Fruit fly (Drosophila melanogaster) whole organism, embryonic: ENCODE data around the gene CG6296.
A peak's percentile ranks its signal among the peaks of the same experiment; 100 is the strongest.

Experiments used
- ATbp ChIP-seq: fragments of 200-800 bp; sonication (Bioruptor generic); optimal IDR thresholded peaks from 2 replicates; lab custom pipeline; 2017; ENCODE audit warnings: missing biosample characterization, mild to moderate bottlenecking, missing genetic modification characterization, missing genetic modification reagents
- Asciz ChIP-seq: fragments of 200-800 bp; sonication (Bioruptor generic); optimal IDR thresholded peaks from 2 replicates; lab custom pipeline; 2017; ENCODE audit warnings: missing biosample characterization, mild to moderate bottlenecking, missing genetic modification characterization, missing genetic modification reagents
- Blimp-1 ChIP-seq: fragments of 200-800 bp; sonication (Bioruptor generic); optimal IDR thresholded peaks from 3 replicates; lab custom pipeline; 2018; ENCODE audit warnings: missing biosample characterization, missing genetic modification characterization, mild to moderate bottlenecking, moderate library complexity, missing genetic modification reagents
- BtbVII ChIP-seq: fragments of 200-800 bp; sonication (Bioruptor generic); optimal IDR thresholded peaks from 3 replicates; lab custom pipeline; 2017; ENCODE audit warnings: missing biosample characterization, mild to moderate bottlenecking, missing genetic modification characterization
- CG10431 ChIP-seq: fragments of 200-800 bp; sonication (Bioruptor generic); optimal IDR thresholded peaks from 3 replicates; lab custom pipeline; 2018; ENCODE audit warnings: missing biosample characterization, mild to moderate bottlenecking, missing genetic modification characterization
- CG10565 ChIP-seq: fragments of 200-800 bp; sonication (Bioruptor generic); optimal IDR thresholded peaks from 3 replicates; lab custom pipeline; 2016; ENCODE audit warnings: missing biosample characterization, mild to moderate bottlenecking, missing genetic modification characterization
- CG11695 ChIP-seq: fragments of 200-800 bp; sonication (Bioruptor generic); IDR thresholded peaks from 3 replicates; pipeline ENCODE4 v1.3.6; 2022; ENCODE audit warnings: missing biosample characterization, missing genetic modification characterization
- CG12744 ChIP-seq: fragments of 200-800 bp; sonication (Bioruptor generic); optimal IDR thresholded peaks from 2 replicates; lab custom pipeline; 2016; ENCODE audit warnings: missing biosample characterization, missing genetic modification characterization
- CG15011 ChIP-seq: fragments of 200-800 bp; sonication (Bioruptor generic); optimal IDR thresholded peaks from 3 replicates; lab custom pipeline; 2018; ENCODE audit warnings: missing biosample characterization, mild to moderate bottlenecking, missing genetic modification characterization
- CG15696 ChIP-seq: fragments of 200-800 bp; sonication (Bioruptor generic); optimal IDR thresholded peaks from 2 replicates; lab custom pipeline; 2019; ENCODE audit warnings: missing biosample characterization, mild to moderate bottlenecking, missing genetic modification characterization, moderate library complexity
- CG17385 ChIP-seq: fragments of 200-800 bp; sonication (Bioruptor generic); optimal IDR thresholded peaks from 3 replicates; lab custom pipeline; 2018; ENCODE audit warnings: missing biosample characterization, mild to moderate bottlenecking, missing genetic modification characterization
- CG18011 ChIP-seq: fragments of 200-800 bp; sonication (Bioruptor generic); optimal IDR thresholded peaks from 2 replicates; lab custom pipeline; 2017; ENCODE audit warnings: missing biosample characterization, missing genetic modification characterization, mild to moderate bottlenecking, moderate library complexity, missing genotype
- CG18262 ChIP-seq: fragments of 200-800 bp; optimal IDR thresholded peaks from 3 replicates; lab custom pipeline; 2019; ENCODE audit warnings: missing biosample characterization, mild to moderate bottlenecking, missing genetic modification characterization, moderate library complexity
- CG2678 ChIP-seq: fragments of 200-800 bp; sonication (Bioruptor generic); optimal IDR thresholded peaks from 3 replicates; lab custom pipeline; 2019; ENCODE audit warnings: missing biosample characterization, mild to moderate bottlenecking, missing genetic modification characterization, moderate library complexity
- CG30403 ChIP-seq: fragments of 200-800 bp; sonication (Bioruptor generic); optimal IDR thresholded peaks from 3 replicates; lab custom pipeline; 2016; ENCODE audit warnings: missing biosample characterization, missing genetic modification characterization
- CG3407 ChIP-seq: fragments of 200-800 bp; sonication (Bioruptor generic); optimal IDR thresholded peaks from 2 replicates; lab custom pipeline; 2018; ENCODE audit warnings: missing biosample characterization, mild to moderate bottlenecking, missing genetic modification characterization
- CG3847 ChIP-seq: fragments of 200-800 bp; sonication (Bioruptor generic); IDR thresholded peaks from 2 replicates; pipeline ENCODE4 v1.3.6; 2022; ENCODE audit warnings: missing biosample characterization, missing genetic modification characterization
- CG4282 ChIP-seq: fragments of 200-800 bp; sonication (Bioruptor generic); optimal IDR thresholded peaks from 2 replicates; lab custom pipeline; 2016; ENCODE audit warnings: missing biosample characterization, missing genetic modification characterization
- CG6254 ChIP-seq: fragments of 200-800 bp; sonication (Bioruptor generic); optimal IDR thresholded peaks from 3 replicates; lab custom pipeline; 2017; ENCODE audit warnings: mild to moderate bottlenecking, missing biosample characterization, missing genetic modification reagents, missing genetic modification characterization
- CG7357 ChIP-seq: fragments of 200-800 bp; sonication (Bioruptor generic); IDR thresholded peaks from 3 replicates; pipeline ENCODE4 v1.3.6; 2022; ENCODE audit warnings: missing biosample characterization, missing genetic modification characterization
- CG7963 ChIP-seq: fragments of 200-800 bp; sonication (Bioruptor generic); IDR thresholded peaks from 3 replicates; pipeline ENCODE4 v1.3.6; 2022; ENCODE audit warnings: missing biosample characterization, missing genetic modification characterization; ENCODE audit not compliant: partially characterized antibody
- CG8281 ChIP-seq: fragments of 200-800 bp; sonication (Bioruptor generic); optimal IDR thresholded peaks from 2 replicates; lab custom pipeline; 2018; ENCODE audit warnings: missing biosample characterization, mild to moderate bottlenecking, missing genetic modification characterization, moderate library complexity
- CG8478 ChIP-seq: fragments of >200 bp; optimal IDR thresholded peaks from 2 replicates; lab custom pipeline; 2018
- D19A ChIP-seq: fragments of 200-800 bp; optimal IDR thresholded peaks from 3 replicates; lab custom pipeline; 2019; ENCODE audit warnings: missing biosample characterization, mild to moderate bottlenecking, missing genetic modification characterization, moderate library complexity
- Doc2 ChIP-seq: fragments of 200-800 bp; sonication (Bioruptor generic); IDR thresholded peaks from 2 replicates; pipeline ENCODE4 v1.3.6; 2022; ENCODE audit warnings: missing biosample characterization, missing genetic modification characterization
- Doc3 ChIP-seq: fragments of 200-800 bp; sonication (Bioruptor generic); IDR thresholded peaks from 3 replicates; pipeline ENCODE4 v1.3.6; 2022; ENCODE audit warnings: missing biosample characterization, missing genetic modification characterization; ENCODE audit not compliant: partially characterized antibody
- Dp ChIP-seq: fragments of 200-800 bp; sonication (Bioruptor generic); optimal IDR thresholded peaks from 2 replicates; lab custom pipeline; 2018; ENCODE audit warnings: missing biosample characterization, mild to moderate bottlenecking, missing genetic modification characterization, moderate library complexity
- Hr3 ChIP-seq: fragments of 200-800 bp; sonication (Bioruptor generic); optimal IDR thresholded peaks from 3 replicates; lab custom pipeline; 2016; ENCODE audit warnings: missing biosample characterization, missing genetic modification characterization
- Mes4 ChIP-seq: fragments of 200-800 bp; sonication (Bioruptor generic); optimal IDR thresholded peaks from 2 replicates; lab custom pipeline; 2016; ENCODE audit warnings: missing biosample characterization, missing genetic modification characterization
- NfI ChIP-seq: fragments of 200-800 bp; sonication (Bioruptor generic); optimal IDR thresholded peaks from 3 replicates; lab custom pipeline; 2018; ENCODE audit warnings: missing biosample characterization, mild to moderate bottlenecking, missing genetic modification characterization, moderate library complexity
- TFAM ChIP-seq: fragments of 200-800 bp; sonication (Bioruptor generic); optimal IDR thresholded peaks from 2 replicates; lab custom pipeline; 2017; ENCODE audit warnings: missing biosample characterization, missing genetic modification characterization, inconsistent platforms
- ash1 ChIP-seq: fragments of 200-800 bp; sonication (Bioruptor generic); optimal IDR thresholded peaks from 2 replicates; lab custom pipeline; 2018; ENCODE audit warnings: missing biosample characterization, mild to moderate bottlenecking, missing genetic modification characterization
- bab2 ChIP-seq: fragments of 200-800 bp; sonication (Bioruptor generic); optimal IDR thresholded peaks from 2 replicates; lab custom pipeline; 2016; ENCODE audit warnings: missing biosample characterization, missing genetic modification characterization
- dpn ChIP-seq, 2 experiments: fragments of 200-800 bp; sonication (Bioruptor generic); optimal IDR thresholded peaks; 3 replicates each; lab custom pipeline; 2016; ENCODE audit warnings: missing biosample characterization in 2 of 2, missing genetic modification characterization in 2 of 2
- emc ChIP-seq: fragments of 200-800 bp; sonication (Bioruptor generic); optimal IDR thresholded peaks from 2 replicates; lab custom pipeline; 2016; ENCODE audit warnings: missing biosample characterization, missing genetic modification characterization
- eve ChIP-seq, 2 experiments: fragments of >200 bp; optimal IDR thresholded peaks; 2 replicates each; lab custom pipeline; 2017; ENCODE audit warnings: missing biosample characterization in 2 of 2, missing genetic modification characterization in 2 of 2
- fd64A ChIP-seq: fragments of 200-800 bp; sonication (Bioruptor generic); optimal IDR thresholded peaks from 3 replicates; lab custom pipeline; 2018; ENCODE audit warnings: missing biosample characterization, mild to moderate bottlenecking, missing genetic modification characterization
- hbn ChIP-seq: fragments of 200-800 bp; sonication (Bioruptor generic); IDR thresholded peaks from 2 replicates; pipeline ENCODE4 v1.3.6; 2022; ENCODE audit warnings: missing biosample characterization, missing genetic modification characterization; ENCODE audit not compliant: partially characterized antibody
- ind ChIP-seq: fragments of 200-800 bp; sonication (Bioruptor generic); optimal IDR thresholded peaks from 3 replicates; lab custom pipeline; 2016; ENCODE audit warnings: missing biosample characterization, missing genetic modification characterization
- mirr ChIP-seq: fragments of 200-800 bp; sonication (Bioruptor generic); optimal IDR thresholded peaks from 3 replicates; lab custom pipeline; 2018; ENCODE audit warnings: missing biosample characterization, mild to moderate bottlenecking, missing genetic modification characterization
- psq ChIP-seq: fragments of 200-800 bp; sonication (Bioruptor generic); optimal IDR thresholded peaks from 2 replicates; lab custom pipeline; 2017; ENCODE audit warnings: missing biosample characterization, missing genetic modification characterization
- repo ChIP-seq: fragments of 200-800 bp; sonication (Bioruptor generic); optimal IDR thresholded peaks from 2 replicates; lab custom pipeline; 2016; ENCODE audit warnings: missing biosample characterization, missing genetic modification characterization
- scrt ChIP-seq: fragments of 200-800 bp; sonication (Bioruptor generic); optimal IDR thresholded peaks from 2 replicates; lab custom pipeline; 2018; ENCODE audit warnings: missing biosample characterization, mild to moderate bottlenecking, missing genetic modification characterization, moderate library complexity
- sens ChIP-seq: fragments of 200-800 bp; sonication (Bioruptor generic); peaks from one replicate; lab custom pipeline; 2016; ENCODE audit warnings: missing biosample characterization, missing genetic modification characterization
- sr ChIP-seq: fragments of 200-800 bp; sonication (Bioruptor generic); IDR thresholded peaks from 3 replicates; pipeline ENCODE4 v1.3.6; 2022; ENCODE audit warnings: missing biosample characterization, missing genetic modification characterization
- sug ChIP-seq: fragments of 200-800 bp; optimal IDR thresholded peaks from 2 replicates; lab custom pipeline; 2019; ENCODE audit warnings: missing biosample characterization, mild to moderate bottlenecking, missing genetic modification characterization, moderate library complexity
- trem ChIP-seq: fragments of 200-800 bp; optimal IDR thresholded peaks from 3 replicates; lab custom pipeline; 2019; ENCODE audit warnings: missing biosample characterization, mild to moderate bottlenecking, missing genetic modification characterization, moderate library complexity
- twi ChIP-seq: fragments of 200-800 bp; optimal IDR thresholded peaks from 2 replicates; lab custom pipeline; 2019; ENCODE audit warnings: missing biosample characterization, mild to moderate bottlenecking, missing genetic modification characterization, moderate library complexity
- tx ChIP-seq: fragments of 200-800 bp; sonication (Bioruptor generic); optimal IDR thresholded peaks from 2 replicates; lab custom pipeline; 2016; ENCODE audit warnings: missing biosample characterization, missing genetic modification characterization
- vvl ChIP-seq: fragments of 200-800 bp; sonication (Bioruptor generic); IDR thresholded peaks from 2 replicates; pipeline ENCODE4 v1.3.6; 2022; ENCODE audit warnings: missing biosample characterization, missing genetic modification characterization
- zfh1 ChIP-seq: fragments of 200-800 bp; sonication (Bioruptor generic); IDR thresholded peaks from 3 replicates; pipeline ENCODE4 v1.3.6; 2022; ENCODE audit warnings: missing biosample characterization, missing genetic modification characterization

The CG6296 gene

dm6 chr3R:26963747-26964174, 41.5 kb downstream of the CG6296 start (continued):
- TF ChIP-seq CG3847 (GFP tag; lab: Robert Waterston, UW): 0 out of 2 replicates have a peak, but pooled peaks have one; percentile 30
- TF ChIP-seq CG6254 (GFP tag; lab: Kevin White, UChicago): peak; percentile 71
- TF ChIP-seq NfI (GFP tag; lab: Kevin White, UChicago): peak; percentile 13
- TF ChIP-seq TFAM (GFP tag; lab: Kevin White, UChicago): peak; percentile 24
- TF ChIP-seq D19A (tag; lab: Kevin White, UChicago): peak; percentile 67
- peak; percentile 78 for TF ChIP-seq Asciz (GFP tag; lab: Kevin White, UChicago)
- TF ChIP-seq dpn (GFP tag; optimal IDR thresholded peaks at IDR 0.05; lab: Kevin White, UChicago): peak; percentile 29 to 63
- peak; percentile 86 for TF ChIP-seq bab2 (GFP tag; lab: Kevin White, UChicago)
- peak; percentile 74 for TF ChIP-seq scrt (GFP tag; lab: Kevin White, UChicago)
- peak; percentile 49 for TF ChIP-seq CG18011 (GFP tag; lab: Kevin White, UChicago)
- TF ChIP-seq CG3407 (GFP tag; lab: Kevin White, UChicago): peak; percentile 16
- peak; percentile 78 for TF ChIP-seq CG18262 (tag; lab: Kevin White, UChicago)
- TF ChIP-seq CG17385 (GFP tag; lab: Kevin White, UChicago): peak; percentile 33
- peak; percentile 40 for TF ChIP-seq sug (tag; lab: Kevin White, UChicago)
- TF ChIP-seq CG2678 (tag; lab: Kevin White, UChicago): peak; percentile 49
- TF ChIP-seq tx: peak; percentile 3
- peak; percentile 40 for TF ChIP-seq CG10565 (GFP tag; lab: Kevin White, UChicago)
- peak; percentile 27 for TF ChIP-seq ATbp
- TF ChIP-seq sr (GFP tag; lab: Robert Waterston, UW): 0 out of 3 replicates have a peak, but pooled peaks have one; percentile 3
- TF ChIP-seq CG10431 (GFP tag; lab: Kevin White, UChicago): no peak
- TF ChIP-seq twi: peak; percentile 9
- peak; percentile 86 for TF ChIP-seq CG15696 (tag; lab: Kevin White, UChicago)
- no peak for TF ChIP-seq CG12744 (GFP tag; lab: Kevin White, UChicago)
- no peak for TF ChIP-seq Doc2 (GFP tag; lab: Robert Waterston, UW)
- no peak for TF ChIP-seq Dp
- peak; percentile 72 for TF ChIP-seq vvl (GFP tag; lab: Robert Waterston, UW)
- no peak for TF ChIP-seq Hr3 (GFP tag; lab: Kevin White, UChicago)
- TF ChIP-seq emc (GFP tag; lab: Kevin White, UChicago): peak; percentile 2
- peak; percentile 58; the same call in 1 of the 3 replicates for TF ChIP-seq CG7357
- peak; percentile 62 for TF ChIP-seq CG30403 (GFP tag; lab: Kevin White, UChicago)
- no peak for TF ChIP-seq Doc3 (GFP tag; lab: Robert Waterston, UW)
- peak; percentile 59; the same call in 1 of the 3 replicates for TF ChIP-seq zfh1 (GFP tag; lab: Robert Waterston, UW)
- peak; percentile 70 for TF ChIP-seq fd64A (GFP tag; lab: Kevin White, UChicago)
- peak in 1 of 2 experiments; percentile 32 for TF ChIP-seq eve (GFP tag; optimal IDR thresholded peaks at IDR 0.05; lab: Kevin White, UChicago)
- peak; percentile 72 for TF ChIP-seq trem (tag; lab: Kevin White, UChicago)
- TF ChIP-seq Mes4 (GFP tag; lab: Kevin White, UChicago): no peak
- TF ChIP-seq Blimp-1 (GFP tag; lab: Kevin White, UChicago): peak; percentile 75
- peak; percentile 78 for TF ChIP-seq BtbVII
- 0 out of 2 replicates have a peak, but pooled peaks have one; percentile 24 for TF ChIP-seq hbn (GFP tag; lab: Robert Waterston, UW)
- peak; percentile 76 for TF ChIP-seq CG15011
- no peak for TF ChIP-seq CG4282 (GFP tag; lab: Kevin White, UChicago)
- peak; percentile 78 for TF ChIP-seq sens (GFP tag; lab: Kevin White, UChicago)
- TF ChIP-seq psq (GFP tag; lab: Kevin White, UChicago): no peak
- TF ChIP-seq CG7963 (GFP tag; lab: Robert Waterston, UW): no peak
- TF ChIP-seq repo (GFP tag; lab: Kevin White, UChicago): peak; percentile 70
- no peak for TF ChIP-seq CG8478 (lab: Kevin White, UChicago)
- TF ChIP-seq ind: peak; percentile 80
- TF ChIP-seq ash1 (GFP tag; lab: Kevin White, UChicago): no peak
- peak; percentile 24 for TF ChIP-seq mirr (GFP tag; lab: Kevin White, UChicago)
- TF ChIP-seq CG8281 (tag; lab: Kevin White, UChicago): no peak
- TF ChIP-seq CG11695: peak; percentile 83
